Worm (Caenorhabditis elegans) whole organism, late embryonic: ENCODE results near the gene C38D9.2.

ENCODE experiments used
- K02D7.2 ChIP-seq: sonication (generic microtip); optimal IDR thresholded peaks from 2 replicates; lab custom pipeline; 2017; ENCODE audit warnings: mild to moderate bottlenecking, missing genetic modification characterization, missing compliant biosample characterization
- K09A11.1 ChIP-seq: sonication (generic microtip); optimal IDR thresholded peaks from 2 replicates; lab custom pipeline; 2017; ENCODE audit warnings: antibody characterized with exemption, mild to moderate bottlenecking, missing genetic modification characterization, missing compliant biosample characterization; ENCODE audit not compliant: insufficient read depth
- ama-1 ChIP-seq: fragments of 150-350 bp; optimal IDR thresholded peaks from 2 replicates; lab custom pipeline; 2014
- ceh-34 ChIP-seq: sonication (generic microtip); optimal IDR thresholded peaks from 2 replicates; lab custom pipeline; 2016; ENCODE audit warnings: mild to moderate bottlenecking, missing genetic modification characterization, missing compliant biosample characterization
- dve-1 ChIP-seq: sonication (generic microtip); optimal IDR thresholded peaks from 2 replicates; lab custom pipeline; 2017; ENCODE audit warnings: antibody characterized with exemption, mild to moderate bottlenecking, missing genetic modification characterization, missing compliant biosample characterization
- elt-2 ChIP-seq: sonication (generic microtip); optimal IDR thresholded peaks from 2 replicates; lab custom pipeline; 2016; ENCODE audit warnings: missing genetic modification reagents, missing genetic modification characterization, missing compliant biosample characterization
- ets-4 ChIP-seq: sonication (generic microtip); optimal IDR thresholded peaks from 2 replicates; lab custom pipeline; 2016; ENCODE audit warnings: missing genetic modification characterization, missing compliant biosample characterization
- fkh-10 ChIP-seq: fragments of 150-350 bp; optimal IDR thresholded peaks from 2 replicates; lab custom pipeline; 2014; ENCODE audit warnings: missing biosample characterization, missing genetic modification reagents, missing genetic modification characterization
- hlh-6 ChIP-seq: sonication (generic microtip); optimal IDR thresholded peaks from 2 replicates; lab custom pipeline; 2016; ENCODE audit warnings: missing genotype, missing genetic modification characterization, missing compliant biosample characterization
- lim-6 ChIP-seq: sonication (generic microtip); optimal IDR thresholded peaks from 2 replicates; lab custom pipeline; 2016; ENCODE audit warnings: missing genetic modification characterization, missing compliant biosample characterization
- lin-11 ChIP-seq: fragments of 200-800 bp; sonication (Bioruptor generic); optimal IDR thresholded peaks from 2 replicates; lab custom pipeline; 2018; ENCODE audit warnings: mild to moderate bottlenecking, missing genetic modification characterization, missing compliant biosample characterization
- nhr-232 ChIP-seq: sonication (generic microtip); optimal IDR thresholded peaks from 2 replicates; lab custom pipeline; 2016; ENCODE audit warnings: missing genetic modification characterization, missing compliant biosample characterization
- pqm-1 ChIP-seq: sonication (generic microtip); optimal IDR thresholded peaks from 2 replicates; lab custom pipeline; 2016; ENCODE audit warnings: missing genetic modification characterization, missing compliant biosample characterization
- ref-2 ChIP-seq: sonication (generic microtip); optimal IDR thresholded peaks from 2 replicates; lab custom pipeline; 2016; ENCODE audit warnings: missing genetic modification characterization, missing compliant biosample characterization
- unc-55 ChIP-seq: sonication (generic microtip); optimal IDR thresholded peaks from 2 replicates; lab custom pipeline; 2017; ENCODE audit warnings: missing biosample characterization, missing genetic modification reagents, missing genetic modification characterization
- zip-5 ChIP-seq: sonication (generic microtip); optimal IDR thresholded peaks from 2 replicates; lab custom pipeline; 2016; ENCODE audit warnings: missing genetic modification characterization, missing compliant biosample characterization

The C38D9.2 gene

ce11 chrV:17615609-17616008, 48.7 kb downstream of the C38D9.2 start, which contains the start of gene Y6G8.5:
Gene Y6G8.5 (minus strand): TSS chrV:17615709.
- no peak for TF ChIP-seq unc-55 (GFP tag; lab: Kevin White, UChicago)

- TF ChIP-seq elt-2 (tag; lab: Kevin White, UChicago): peak; percentile 14
- no peak for TF ChIP-seq ets-4 (tag; lab: Kevin White, UChicago)
- TF ChIP-seq, all 69 proteins: peak for 1
Measured at ce11 chrV:17616807-17617206, 49.9 kb downstream of the C38D9.2 start, which contains the start of gene Y6G8.6. Gene Y6G8.6 (minus strand): TSS chrV:17616904.

ce11 chrV:17620266-17620665, 53.3 kb downstream of the C38D9.2 start, which contains the start of gene Y6G8.8:
Gene Y6G8.8 (plus strand): TSS chrV:17620566.
- TF ChIP-seq K02D7.2 (tag; lab: Kevin White, UChicago): no peak
- TF ChIP-seq fkh-10 (GFP tag; lab: Kevin White, UChicago): no peak
- TF ChIP-seq K09A11.1 (tag; lab: Kevin White, UChicago): no peak
- no peak for TF ChIP-seq lin-11 (tag; lab: Kevin White, UChicago)
- no peak for TF ChIP-seq dve-1 (tag; lab: Kevin White, UChicago)
- TF ChIP-seq ceh-34: no peak
- no peak for TF ChIP-seq ama-1 (lab: Kevin White, UChicago)
- TF ChIP-seq pqm-1 (tag; lab: Kevin White, UChicago): no peak
- no peak for TF ChIP-seq unc-55 (GFP tag; lab: Kevin White, UChicago)
- no peak for TF ChIP-seq hlh-6 (tag; lab: Kevin White, UChicago)
- no peak for TF ChIP-seq nhr-232
- TF ChIP-seq lim-6: no peak
- TF ChIP-seq ref-2 (tag; lab: Kevin White, UChicago): no peak
- TF ChIP-seq zip-5 (tag; lab: Kevin White, UChicago): no peak
